Fruit fly (Drosophila melanogaster) whole organism, embryonic: ENCODE results near the gene UQCR-6.4L.

Experiments
- ATbp ChIP-seq: fragments of 200-800 bp; sonication (Bioruptor generic); optimal IDR thresholded peaks from 2 replicates; lab custom pipeline; 2017; ENCODE audit warnings: missing biosample characterization, mild to moderate bottlenecking, missing genetic modification characterization, missing genetic modification reagents
- Aef1 ChIP-seq: fragments of 200-800 bp; sonication (Bioruptor generic); IDR thresholded peaks from 3 replicates; pipeline ENCODE4 v1.3.6; 2022; ENCODE audit warnings: missing biosample characterization, missing genetic modification characterization
- Atf6 ChIP-seq: fragments of 200-800 bp; sonication (Bioruptor generic); IDR thresholded peaks from 2 replicates; pipeline ENCODE4 v1.3.6; 2022; ENCODE audit warnings: missing biosample characterization, missing genetic modification characterization
- BEAF-32 ChIP-seq: fragments of 200-800 bp; sonication (Bioruptor generic); optimal IDR thresholded peaks from 3 replicates; lab custom pipeline; 2017; ENCODE audit warnings: missing biosample characterization, missing genetic modification characterization, mild to moderate bottlenecking, moderate library complexity, missing genetic modification reagents
- Bteb2 ChIP-seq: fragments of 200-800 bp; sonication (Bioruptor generic); optimal IDR thresholded peaks from 2 replicates; lab custom pipeline; 2016; ENCODE audit warnings: missing biosample characterization, missing genetic modification characterization
- CG10321 ChIP-seq: fragments of 200-800 bp; sonication (Bioruptor generic); IDR thresholded peaks from 2 replicates; pipeline ENCODE4 v1.3.6; 2022; ENCODE audit warnings: missing biosample characterization, missing genetic modification characterization
- CG11560 ChIP-seq: fragments of 200-800 bp; sonication (Bioruptor generic); IDR thresholded peaks from 3 replicates; pipeline ENCODE4 v1.3.6; 2022; ENCODE audit warnings: missing biosample characterization, missing genetic modification characterization
- CG11695 ChIP-seq: fragments of 200-800 bp; sonication (Bioruptor generic); IDR thresholded peaks from 3 replicates; pipeline ENCODE4 v1.3.6; 2022; ENCODE audit warnings: missing biosample characterization, missing genetic modification characterization
- CG12942 ChIP-seq: fragments of 200-800 bp; sonication (Bioruptor generic); optimal IDR thresholded peaks from 3 replicates; lab custom pipeline; 2016; ENCODE audit warnings: missing biosample characterization, missing genetic modification characterization
- CG13894 ChIP-seq: fragments of 200-800 bp; sonication (Bioruptor generic); optimal IDR thresholded peaks from 3 replicates; lab custom pipeline; 2018; ENCODE audit warnings: missing biosample characterization, mild to moderate bottlenecking, missing genetic modification characterization, moderate library complexity
- CG17361 ChIP-seq: fragments of 200-800 bp; sonication (Bioruptor generic); IDR thresholded peaks from 3 replicates; pipeline ENCODE4 v1.3.6; 2022; ENCODE audit warnings: missing biosample characterization, missing genetic modification characterization
- CG17912 ChIP-seq: fragments of 200-800 bp; sonication (Bioruptor generic); optimal IDR thresholded peaks from 2 replicates; lab custom pipeline; 2018; ENCODE audit warnings: missing biosample characterization, mild to moderate bottlenecking, missing genetic modification characterization
- CG18764 ChIP-seq: fragments of 200-800 bp; sonication (Bioruptor generic); optimal IDR thresholded peaks from 3 replicates; lab custom pipeline; 2016; ENCODE audit warnings: missing biosample characterization, missing genetic modification characterization
- CG30020 ChIP-seq: fragments of 200-800 bp; optimal IDR thresholded peaks from 2 replicates; lab custom pipeline; 2019; ENCODE audit warnings: missing biosample characterization, mild to moderate bottlenecking, missing genetic modification characterization, moderate library complexity
- CG31388 ChIP-seq: fragments of 200-800 bp; sonication (Bioruptor generic); optimal IDR thresholded peaks from 2 replicates; lab custom pipeline; 2016; ENCODE audit warnings: missing biosample characterization, missing genetic modification characterization
- CG34224 ChIP-seq: fragments of 200-800 bp; sonication (Bioruptor generic); IDR thresholded peaks from 3 replicates; pipeline ENCODE4 v1.3.6; 2022; ENCODE audit warnings: missing biosample characterization, missing genetic modification characterization; ENCODE audit not compliant: partially characterized antibody
- CG34376 ChIP-seq: fragments of 200-800 bp; sonication (Bioruptor generic); optimal IDR thresholded peaks from 2 replicates; lab custom pipeline; 2018; ENCODE audit warnings: missing biosample characterization, mild to moderate bottlenecking, missing genetic modification characterization
- CG4328 ChIP-seq: fragments of 200-800 bp; sonication (Bioruptor generic); optimal IDR thresholded peaks from 3 replicates; lab custom pipeline; 2017; ENCODE audit warnings: missing biosample characterization, missing genetic modification reagents, missing genetic modification characterization
- CG43689 ChIP-seq: fragments of 200-800 bp; sonication (Bioruptor generic); IDR thresholded peaks from 2 replicates; pipeline ENCODE4 v1.3.6; 2022; ENCODE audit warnings: missing biosample characterization, missing genetic modification characterization
- CG4424 ChIP-seq: fragments of 200-800 bp; sonication (Bioruptor generic); optimal IDR thresholded peaks from 3 replicates; lab custom pipeline; 2016; ENCODE audit warnings: missing biosample characterization, missing genetic modification characterization
- CG6689 ChIP-seq: fragments of 200-800 bp; sonication (Bioruptor generic); IDR thresholded peaks from 2 replicates; pipeline ENCODE4 v1.3.6; 2022; ENCODE audit warnings: missing biosample characterization, missing genetic modification characterization
- CTCF ChIP-seq: fragments of 200-800 bp; sonication (Bioruptor generic); optimal IDR thresholded peaks from 2 replicates; lab custom pipeline; 2017; ENCODE audit warnings: missing biosample characterization, mild to moderate bottlenecking, missing genetic modification characterization, moderate library complexity
- CoRest ChIP-seq: fragments of 200-800 bp; sonication (Bioruptor generic); optimal IDR thresholded peaks from 3 replicates; lab custom pipeline; 2018; ENCODE audit warnings: missing biosample characterization, mild to moderate bottlenecking, missing genetic modification characterization, moderate library complexity
- Dip3 ChIP-seq: fragments of 200-800 bp; sonication (Bioruptor generic); optimal IDR thresholded peaks from 3 replicates; lab custom pipeline; 2016; ENCODE audit warnings: missing biosample characterization, missing genetic modification characterization
- Doc3 ChIP-seq: fragments of 200-800 bp; sonication (Bioruptor generic); IDR thresholded peaks from 3 replicates; pipeline ENCODE4 v1.3.6; 2022; ENCODE audit warnings: missing biosample characterization, missing genetic modification characterization; ENCODE audit not compliant: partially characterized antibody
- Dref ChIP-seq: fragments of 200-800 bp; sonication (Bioruptor generic); IDR thresholded peaks from 2 replicates; pipeline ENCODE4 v1.3.6; 2022; ENCODE audit warnings: missing biosample characterization, missing genetic modification characterization
- E2f1 ChIP-seq: fragments of 200-800 bp; sonication (Bioruptor generic); IDR thresholded peaks from 2 replicates; pipeline ENCODE4 v1.3.6; 2022; ENCODE audit warnings: missing biosample characterization, missing genetic modification characterization
- H15 ChIP-seq: fragments of 200-800 bp; sonication (Bioruptor generic); IDR thresholded peaks from 3 replicates; pipeline ENCODE4 v1.3.6; 2022; ENCODE audit warnings: missing biosample characterization, missing genetic modification characterization
- Myb ChIP-seq: fragments of 200-800 bp; sonication (Bioruptor generic); optimal IDR thresholded peaks from 2 replicates; lab custom pipeline; 2016; ENCODE audit warnings: missing biosample characterization, missing genetic modification characterization
- NK7.1 ChIP-seq: fragments of 200-800 bp; sonication (Bioruptor generic); optimal IDR thresholded peaks from 3 replicates; lab custom pipeline; 2016; ENCODE audit warnings: missing biosample characterization, missing genetic modification characterization
- Ravus ChIP-seq: fragments of 200-800 bp; sonication (Bioruptor generic); IDR thresholded peaks from 2 replicates; pipeline ENCODE4 v1.3.6; 2022; ENCODE audit warnings: missing biosample characterization, missing genetic modification characterization
- Vsx1 ChIP-seq: fragments of 200-800 bp; sonication (Bioruptor generic); optimal IDR thresholded peaks from 2 replicates; lab custom pipeline; 2017; ENCODE audit warnings: missing biosample characterization, mild to moderate bottlenecking, missing genetic modification characterization, missing genetic modification reagents
- YL-1 ChIP-seq: fragments of 200-800 bp; sonication (Bioruptor generic); optimal IDR thresholded peaks from 3 replicates; lab custom pipeline; 2017; ENCODE audit warnings: missing biosample characterization, mild to moderate bottlenecking, missing genetic modification characterization
- ac ChIP-seq: fragments of 200-800 bp; sonication (Bioruptor generic); optimal IDR thresholded peaks from 3 replicates; lab custom pipeline; 2017; ENCODE audit warnings: missing biosample characterization, mild to moderate bottlenecking, missing genetic modification characterization
- amos ChIP-seq: fragments of 200-800 bp; sonication (Bioruptor generic); IDR thresholded peaks from 2 replicates; pipeline ENCODE4 v1.3.6; 2022; ENCODE audit warnings: missing biosample characterization, missing genetic modification characterization; ENCODE audit not compliant: partially characterized antibody
- aop ChIP-seq: fragments of 200-800 bp; sonication (Bioruptor generic); IDR thresholded peaks from 2 replicates; pipeline ENCODE4 v1.3.6; 2022; ENCODE audit warnings: missing biosample characterization, missing genetic modification characterization
- ash1 ChIP-seq: fragments of 200-800 bp; sonication (Bioruptor generic); optimal IDR thresholded peaks from 2 replicates; lab custom pipeline; 2018; ENCODE audit warnings: missing biosample characterization, mild to moderate bottlenecking, missing genetic modification characterization
- cas ChIP-seq: fragments of 200-800 bp; sonication (Bioruptor generic); IDR thresholded peaks from 2 replicates; pipeline ENCODE4 v1.3.6; 2022; ENCODE audit warnings: missing biosample characterization, missing genetic modification characterization
- da ChIP-seq: fragments of 200-800 bp; sonication (Bioruptor generic); optimal IDR thresholded peaks from 2 replicates; lab custom pipeline; 2016; ENCODE audit warnings: missing biosample characterization, missing genetic modification characterization
- ewg ChIP-seq: fragments of 200-800 bp; sonication (Bioruptor generic); optimal IDR thresholded peaks from 3 replicates; lab custom pipeline; 2017; ENCODE audit warnings: mild to moderate bottlenecking, missing biosample characterization, missing genetic modification reagents, missing genetic modification characterization
- gt ChIP-seq: fragments of 200-800 bp; sonication (Bioruptor generic); IDR thresholded peaks from 2 replicates; pipeline ENCODE4 v1.3.6; 2022; ENCODE audit warnings: missing biosample characterization, missing genetic modification characterization
- h ChIP-seq: fragments of >200 bp; optimal IDR thresholded peaks from 2 replicates; lab custom pipeline; 2017
- hth ChIP-seq: fragments of >200 bp; optimal IDR thresholded peaks from 2 replicates; lab custom pipeline; 2017; ENCODE audit warnings: inconsistent platforms
- ind ChIP-seq: fragments of 200-800 bp; sonication (Bioruptor generic); optimal IDR thresholded peaks from 3 replicates; lab custom pipeline; 2016; ENCODE audit warnings: missing biosample characterization, missing genetic modification characterization
- p53 ChIP-seq: fragments of 200-800 bp; sonication (Bioruptor generic); optimal IDR thresholded peaks from 2 replicates; lab custom pipeline; 2016; ENCODE audit warnings: missing biosample characterization, missing genetic modification characterization
- row ChIP-seq: fragments of 200-800 bp; sonication (Bioruptor generic); IDR thresholded peaks from 3 replicates; pipeline ENCODE4 v1.3.6; 2022; ENCODE audit warnings: missing biosample characterization, missing genetic modification characterization
- sens ChIP-seq: fragments of 200-800 bp; sonication (Bioruptor generic); peaks from one replicate; lab custom pipeline; 2016; ENCODE audit warnings: missing biosample characterization, missing genetic modification characterization
- seq ChIP-seq: fragments of 200-800 bp; sonication (Bioruptor generic); IDR thresholded peaks from 2 replicates; pipeline ENCODE4 v1.3.6; 2022; ENCODE audit warnings: missing biosample characterization, missing genetic modification characterization
- sob ChIP-seq: fragments of 200-800 bp; sonication (Bioruptor generic); IDR thresholded peaks from 2 replicates; pipeline ENCODE4 v1.3.6; 2022; ENCODE audit warnings: missing biosample characterization, missing genetic modification characterization
- tgo ChIP-seq: fragments of 200-800 bp; sonication (Bioruptor generic); IDR thresholded peaks from 3 replicates; pipeline ENCODE4 v1.3.6; 2022; ENCODE audit warnings: missing biosample characterization, missing genetic modification characterization
- toy ChIP-seq: fragments of 200-800 bp; sonication (Bioruptor generic); IDR thresholded peaks from 2 replicates; pipeline ENCODE4 v1.3.6; 2022; ENCODE audit warnings: missing biosample characterization, missing genetic modification characterization
- trem ChIP-seq: fragments of 200-800 bp; optimal IDR thresholded peaks from 3 replicates; lab custom pipeline; 2019; ENCODE audit warnings: missing biosample characterization, mild to moderate bottlenecking, missing genetic modification characterization, moderate library complexity
- unc-4 ChIP-seq: fragments of 200-800 bp; sonication (Bioruptor generic); IDR thresholded peaks from 2 replicates; pipeline ENCODE4 v1.3.6; 2022; ENCODE audit warnings: missing biosample characterization, missing genetic modification characterization; ENCODE audit not compliant: partially characterized antibody

Gene UQCR-6.4L

dm6 chr3L:16594922-16595518 is 28.5 kb downstream of the UQCR-6.4L start, which contains the start of the genes spd-2 and Apl (continued):
- TF ChIP-seq Atf6 (GFP tag; lab: Robert Waterston, UW) (no peak), NK7.1 (GFP tag; lab: Kevin White, UChicago) (no peak), CG34376 (no peak), row (GFP tag; lab: Robert Waterston, UW) (0 out of 3 replicates have a peak, but pooled peaks have one; percentile 12), CG10321 (GFP tag; lab: Robert Waterston, UW) (no peak), CG43689 (GFP tag; lab: Robert Waterston, UW) (no peak), unc-4 (GFP tag; lab: Robert Waterston, UW) (0 out of 2 replicates have a peak, but pooled peaks have one; percentile 35), CG4424 (no peak), p53 (GFP tag; lab: Kevin White, UChicago) (no peak), YL-1 (GFP tag; lab: Kevin White, UChicago) (peak; percentile 20), ind (GFP tag; lab: Kevin White, UChicago) (no peak), sens (GFP tag; lab: Kevin White, UChicago) (no peak), ATbp (no peak), CG17912 (no peak), Vsx1 (no peak), Ravus (no peak), CTCF (GFP tag; lab: Kevin White, UChicago) (peak; percentile 68), CG17361 (GFP tag; lab: Robert Waterston, UW) (0 out of 3 replicates have a peak, but pooled peaks have one; percentile 17), CG34224 (peak; percentile 56; the same call in 1 of the 3 replicates), CG12942 (no peak), CG6689 (GFP tag; lab: Robert Waterston, UW) (no peak), gt (GFP tag; lab: Robert Waterston, UW) (no peak), Doc3 (GFP tag; lab: Robert Waterston, UW) (0 out of 3 replicates have a peak, but pooled peaks have one; percentile 39), Dref (GFP tag; lab: Robert Waterston, UW) (peak; percentile 64), amos (GFP tag; lab: Robert Waterston, UW) (peak; percentile 57), CG4328 (GFP tag; lab: Kevin White, UChicago) (no peak), ash1 (GFP tag; lab: Kevin White, UChicago) (no peak), CG11695 (no peak), ac (GFP tag; lab: Kevin White, UChicago) (no peak), Myb (GFP tag; lab: Kevin White, UChicago) (peak; percentile 18), CG18764 (GFP tag; lab: Kevin White, UChicago) (peak; percentile 51), h (lab: Kevin White, UChicago) (no peak), tgo (GFP tag; lab: Robert Waterston, UW) (no peak), CG13894 (tag; lab: Kevin White, UChicago) (no peak), toy (GFP tag; lab: Robert Waterston, UW) (no peak), CG31388 (GFP tag; lab: Kevin White, UChicago) (no peak), ewg (no peak), CoRest (peak; percentile 22), aop (GFP tag; lab: Robert Waterston, UW) (no peak), hth (lab: Kevin White, UChicago) (no peak), E2f1 (GFP tag; lab: Robert Waterston, UW) (no peak), cas (GFP tag; lab: Robert Waterston, UW) (no peak), Bteb2 (GFP tag; lab: Kevin White, UChicago) (no peak), seq (GFP tag; lab: Robert Waterston, UW) (no peak), Aef1 (no peak), da (GFP tag; lab: Kevin White, UChicago) (no peak), BEAF-32 (GFP tag; lab: Kevin White, UChicago) (peak; percentile 28), H15 (GFP tag; lab: Robert Waterston, UW) (no peak), sob (GFP tag; lab: Robert Waterston, UW) (no peak), CG11560 (tag; lab: Robert Waterston, UW) (no peak), Dip3 (GFP tag; lab: Kevin White, UChicago) (no peak), trem (tag; lab: Kevin White, UChicago) (peak; percentile 19), CG30020 (tag; lab: Kevin White, UChicago) (peak; percentile 22)
